Fruit fly (Drosophila melanogaster) whole organism, pupa: Measurements from ENCODE around the gene TTLL4B.

ENCODE experiments used
- CG13204 ChIP-seq: fragments of 200-800 bp; sonication (Bioruptor generic); optimal IDR thresholded peaks from 2 replicates; lab custom pipeline; 2018; ENCODE audit warnings: missing biosample characterization, mild to moderate bottlenecking, missing genetic modification characterization, moderate library complexity
- CG32121 ChIP-seq: fragments of 200-800 bp; sonication (Bioruptor generic); IDR thresholded peaks from 2 replicates; pipeline ENCODE4 v1.3.6; 2022; ENCODE audit warnings: missing biosample characterization, missing genetic modification characterization
- CG8301 ChIP-seq: fragments of 200-800 bp; sonication (Bioruptor generic); optimal IDR thresholded peaks from 2 replicates; lab custom pipeline; 2018; ENCODE audit warnings: missing biosample characterization, mild to moderate bottlenecking, missing genetic modification characterization

DNA sequence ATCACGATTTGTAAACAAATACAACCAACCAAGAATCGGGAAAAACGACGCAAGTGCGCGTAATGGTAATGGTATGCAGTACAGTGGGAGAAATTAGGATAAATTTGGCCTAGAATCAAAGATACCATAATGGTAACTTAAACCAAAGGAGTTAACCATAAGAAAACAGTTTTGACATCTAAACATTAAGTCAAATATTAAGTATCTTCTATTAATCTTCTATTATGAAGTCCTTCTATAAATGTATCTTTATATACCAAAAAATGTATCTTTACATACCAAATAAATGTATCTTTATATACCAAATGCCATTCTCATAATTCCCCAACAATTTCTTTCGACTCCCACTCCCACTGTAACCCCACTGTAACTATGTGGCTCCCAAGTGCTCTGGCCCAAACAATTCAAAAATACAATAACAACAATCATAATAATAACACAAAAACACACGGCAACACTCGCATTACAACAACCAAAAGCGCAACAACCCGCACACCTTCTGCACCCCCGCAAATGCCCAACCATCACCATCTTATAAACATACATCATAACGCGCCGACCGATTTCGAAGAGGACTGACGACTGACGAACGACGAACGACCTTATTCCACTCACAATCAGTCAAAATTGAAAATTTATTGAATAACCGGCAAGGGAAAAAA is 6.8 kb upstream of the TTLL4B start:
- TF ChIP-seq CG8301 (tag; lab: Kevin White, UChicago): no peak
- TF ChIP-seq CG13204 (GFP tag; lab: Kevin White, UChicago): no peak
- no peak for TF ChIP-seq CG32121 (GFP tag; lab: Robert Waterston, UW)
